Worm (Caenorhabditis elegans) whole organism, L4/young adult: ENCODE data around the gene twk-3.

Experiments used
- W03F9.2 ChIP-seq: fragments of 150-350 bp; optimal IDR thresholded peaks from 2 replicates; lab custom pipeline; 2014; ENCODE audit warnings: missing biosample characterization, missing genetic modification characterization
- dao-5 ChIP-seq: sonication (generic microtip); optimal IDR thresholded peaks from 2 replicates; lab custom pipeline; 2016; ENCODE audit warnings: missing genotype, missing genetic modification characterization, moderate library complexity, missing compliant biosample characterization
- him-1 ChIP-seq: sonication (generic microtip); optimal IDR thresholded peaks from 2 replicates; lab custom pipeline; 2016; ENCODE audit warnings: missing genotype, missing genetic modification reagents, missing genetic modification characterization, missing compliant biosample characterization

DNA sequence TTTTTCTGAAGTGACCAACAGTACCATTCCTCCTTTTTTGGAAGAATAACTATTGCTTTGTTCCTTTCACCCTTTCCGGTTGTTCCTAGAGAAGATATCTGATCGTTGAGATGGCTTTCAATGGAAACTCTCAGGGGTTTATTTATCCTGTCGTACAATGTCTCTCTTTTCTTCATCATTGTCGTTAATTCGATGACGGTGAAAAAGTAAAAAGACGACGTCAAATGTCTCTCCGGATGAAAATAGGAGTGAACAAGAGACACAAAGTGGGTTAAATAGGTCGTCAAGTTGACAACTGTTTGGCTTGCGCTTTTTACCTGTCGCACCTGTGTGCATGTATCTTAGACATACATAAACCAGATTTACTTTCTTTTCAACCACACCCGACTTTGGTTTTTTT, 18.7 kb downstream of the twk-3 start:
- TF ChIP-seq dao-5 (tag; lab: Kevin White, UChicago) (no peak), him-1 (tag; lab: Kevin White, UChicago) (no peak), W03F9.2 (tag; lab: Kevin White, UChicago) (no peak)
